Fruit fly (Drosophila melanogaster): Measurements from ENCODE around the gene HUWE1.

DNA sequence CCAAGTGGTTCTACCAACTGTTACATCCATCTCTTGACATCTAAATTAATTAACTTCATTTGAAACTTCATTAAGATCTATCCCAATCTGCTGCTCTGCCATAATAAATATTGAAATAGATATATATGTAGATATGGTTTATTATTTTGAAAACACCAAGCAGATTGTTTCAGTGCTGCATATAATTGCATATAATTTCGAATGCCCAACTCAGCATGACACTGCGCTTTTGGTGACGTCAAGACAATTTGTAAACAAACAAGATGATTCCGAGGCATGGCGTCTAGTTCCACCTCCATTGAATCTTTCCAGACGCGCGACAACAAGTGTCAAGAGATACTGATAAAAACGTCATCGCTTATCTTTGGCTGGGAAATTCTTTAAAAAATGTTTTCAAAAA lies 28.5 kb downstream of the HUWE1 start:
- TF ChIP-seq Snoo (tag; optimal IDR thresholded peaks at IDR 0.05) (no peak), CG32121 (GFP tag; IDR thresholded peaks at IDR 0.05) (no peak), CG34367 (tag; optimal IDR thresholded peaks at IDR 0.05) (no peak), CG15710 (tag; optimal IDR thresholded peaks at IDR 0.05) (no peak)

Data from whole organism, pupa.